Fruit fly (Drosophila melanogaster) whole organism, embryonic: Measurements from ENCODE around the gene Alp9.

ENCODE experiments used
- Antp ChIP-seq: fragments of 200-800 bp; sonication (Bioruptor generic); optimal IDR thresholded peaks from 3 replicates; lab custom pipeline; 2016; ENCODE audit warnings: missing biosample characterization, missing genetic modification characterization
- Awh ChIP-seq: fragments of 200-800 bp; sonication (Bioruptor generic); IDR thresholded peaks from 2 replicates; pipeline ENCODE4, ENCODE4 v1.3.6; 2022; ENCODE audit warnings: missing biosample characterization, missing genetic modification characterization
- CG11695 ChIP-seq: fragments of 200-800 bp; sonication (Bioruptor generic); IDR thresholded peaks from 3 replicates; pipeline ENCODE4 v1.3.6; 2022; ENCODE audit warnings: missing biosample characterization, missing genetic modification characterization
- CG12219 ChIP-seq: fragments of 200-800 bp; sonication (Bioruptor generic); optimal IDR thresholded peaks from 3 replicates; lab custom pipeline; 2018; ENCODE audit warnings: missing biosample characterization, mild to moderate bottlenecking, missing genetic modification characterization
- CG12659 ChIP-seq: fragments of 200-800 bp; sonication (Bioruptor generic); optimal IDR thresholded peaks from 3 replicates; lab custom pipeline; 2017; ENCODE audit warnings: mild to moderate bottlenecking, missing biosample characterization, missing genetic modification reagents, missing genetic modification characterization
- CG12942 ChIP-seq: fragments of 200-800 bp; sonication (Bioruptor generic); optimal IDR thresholded peaks from 3 replicates; lab custom pipeline; 2016; ENCODE audit warnings: missing biosample characterization, missing genetic modification characterization
- CG15514 ChIP-seq: fragments of 200-800 bp; sonication (Bioruptor generic); optimal IDR thresholded peaks from 3 replicates; lab custom pipeline; 2017; ENCODE audit warnings: missing biosample characterization, missing genetic modification characterization, mild to moderate bottlenecking, moderate library complexity, missing genetic modification reagents
- CG15601 ChIP-seq: fragments of 200-800 bp; sonication (Bioruptor generic); optimal IDR thresholded peaks from 3 replicates; lab custom pipeline; 2019; ENCODE audit warnings: missing biosample characterization, mild to moderate bottlenecking, missing genetic modification characterization, moderate library complexity
- CG16813 ChIP-seq: fragments of 200-800 bp; sonication (Bioruptor generic); IDR thresholded peaks from 3 replicates; pipeline ENCODE4 v1.3.6; 2022; ENCODE audit warnings: missing biosample characterization, missing genetic modification characterization; ENCODE audit not compliant: partially characterized antibody
- CG17186 ChIP-seq: fragments of 200-800 bp; sonication (Bioruptor generic); optimal IDR thresholded peaks from 3 replicates; lab custom pipeline; 2017; ENCODE audit warnings: missing biosample characterization, missing genetic modification reagents, missing genetic modification characterization
- CG17385 ChIP-seq: fragments of 200-800 bp; sonication (Bioruptor generic); optimal IDR thresholded peaks from 3 replicates; lab custom pipeline; 2018; ENCODE audit warnings: missing biosample characterization, mild to moderate bottlenecking, missing genetic modification characterization
- CG18011 ChIP-seq: fragments of 200-800 bp; sonication (Bioruptor generic); optimal IDR thresholded peaks from 2 replicates; lab custom pipeline; 2017; ENCODE audit warnings: missing biosample characterization, missing genetic modification characterization, mild to moderate bottlenecking, moderate library complexity, missing genotype
- CG2116 ChIP-seq: fragments of 200-800 bp; sonication (Bioruptor generic); optimal IDR thresholded peaks from 3 replicates; lab custom pipeline; 2018; ENCODE audit warnings: missing biosample characterization, mild to moderate bottlenecking, missing genetic modification characterization
- CG3281 ChIP-seq: fragments of 200-800 bp; sonication (Bioruptor generic); optimal IDR thresholded peaks from 3 replicates; lab custom pipeline; 2017; ENCODE audit warnings: missing biosample characterization, mild to moderate bottlenecking, missing genetic modification characterization
- CG6683 ChIP-seq: fragments of 200-800 bp; sonication (Bioruptor generic); optimal IDR thresholded peaks from 2 replicates; lab custom pipeline; 2017; ENCODE audit warnings: missing biosample characterization, mild to moderate bottlenecking, missing genetic modification characterization, missing genetic modification reagents
- CG7928 ChIP-seq: fragments of 200-800 bp; sonication (Bioruptor generic); optimal IDR thresholded peaks from 2 replicates; lab custom pipeline; 2017; ENCODE audit warnings: missing biosample characterization, mild to moderate bottlenecking, missing genetic modification characterization
- CG8924 ChIP-seq: fragments of 200-800 bp; optimal IDR thresholded peaks from 3 replicates; lab custom pipeline; 2019; ENCODE audit warnings: missing biosample characterization, mild to moderate bottlenecking, missing genetic modification characterization, moderate library complexity
- CG9727 ChIP-seq: fragments of 200-800 bp; sonication (Bioruptor generic); optimal IDR thresholded peaks from 3 replicates; lab custom pipeline; 2017; ENCODE audit warnings: missing biosample characterization, mild to moderate bottlenecking, missing genetic modification characterization
- CG9876 ChIP-seq: fragments of 200-800 bp; sonication (Bioruptor generic); optimal IDR thresholded peaks from 2 replicates; lab custom pipeline; 2016; ENCODE audit warnings: missing biosample characterization, missing genetic modification characterization
- CHES-1-like ChIP-seq: fragments of 200-800 bp; sonication (Bioruptor generic); optimal IDR thresholded peaks from 2 replicates; lab custom pipeline; 2016; ENCODE audit warnings: missing biosample characterization, missing genetic modification characterization
- CrebB ChIP-seq: fragments of 200-800 bp; sonication (Bioruptor generic); optimal IDR thresholded peaks from 3 replicates; lab custom pipeline; 2018; ENCODE audit warnings: missing biosample characterization, mild to moderate bottlenecking, missing genetic modification characterization
- ERR ChIP-seq: fragments of 200-800 bp; sonication (Bioruptor generic); optimal IDR thresholded peaks from 2 replicates; lab custom pipeline; 2016; ENCODE audit warnings: missing biosample characterization, missing genetic modification characterization
- Gug ChIP-seq: fragments of 200-800 bp; sonication (Bioruptor generic); IDR thresholded peaks from 4 replicates; pipeline ENCODE4 v1.3.6; 2022; ENCODE audit warnings: missing biosample characterization, missing genetic modification characterization
- HmgD ChIP-seq: fragments of 200-800 bp; sonication (Bioruptor generic); optimal IDR thresholded peaks from 3 replicates; lab custom pipeline; 2016; ENCODE audit warnings: missing biosample characterization, missing genetic modification characterization
- HmgZ ChIP-seq: fragments of 200-800 bp; sonication (Bioruptor generic); optimal IDR thresholded peaks from 2 replicates; lab custom pipeline; 2018; ENCODE audit warnings: missing biosample characterization, mild to moderate bottlenecking, missing genetic modification characterization
- Hr78 ChIP-seq, 2 experiments: fragments of 200-800 bp in 1 of 2; fragments of >200 bp in 1 of 2; sonication (Bioruptor generic) in 1 of 2; optimal IDR thresholded peaks; 2 replicates each; lab custom pipeline; 2017 to 2019; ENCODE audit warnings: missing biosample characterization in 2 of 2, missing genetic modification characterization in 2 of 2, mild to moderate bottlenecking in 1 of 2, moderate library complexity in 1 of 2
- NK7.1 ChIP-seq: fragments of 200-800 bp; sonication (Bioruptor generic); optimal IDR thresholded peaks from 3 replicates; lab custom pipeline; 2016; ENCODE audit warnings: missing biosample characterization, missing genetic modification characterization
- Opbp ChIP-seq: fragments of 200-800 bp; sonication (Bioruptor generic); IDR thresholded peaks from 3 replicates; pipeline ENCODE4 v1.3.6; 2022; ENCODE audit warnings: missing biosample characterization, missing genetic modification characterization; ENCODE audit not compliant: partially characterized antibody
- Rx ChIP-seq: fragments of 200-800 bp; sonication (Bioruptor generic); IDR thresholded peaks from 2 replicates; pipeline ENCODE4 v1.3.6; 2022; ENCODE audit warnings: missing biosample characterization, missing genetic modification characterization
- Side ChIP-seq: fragments of 200-800 bp; sonication (Bioruptor generic); optimal IDR thresholded peaks from 2 replicates; lab custom pipeline; 2016; ENCODE audit warnings: missing biosample characterization, missing genetic modification characterization
- Six4 ChIP-seq: fragments of 200-800 bp; sonication (Bioruptor generic); optimal IDR thresholded peaks from 2 replicates; lab custom pipeline; 2016; ENCODE audit warnings: missing biosample characterization, missing genetic modification characterization
- TFAM ChIP-seq: fragments of 200-800 bp; sonication (Bioruptor generic); optimal IDR thresholded peaks from 2 replicates; lab custom pipeline; 2017; ENCODE audit warnings: missing biosample characterization, missing genetic modification characterization, inconsistent platforms
- ab ChIP-seq: fragments of 200-800 bp; sonication (Bioruptor generic); optimal IDR thresholded peaks from 2 replicates; lab custom pipeline; 2016; ENCODE audit warnings: missing biosample characterization, missing genetic modification characterization
- ara ChIP-seq: fragments of 200-800 bp; sonication (Bioruptor generic); IDR thresholded peaks from 2 replicates; pipeline ENCODE4 v1.3.6; 2022; ENCODE audit warnings: missing biosample characterization, missing genetic modification characterization
- cato ChIP-seq: fragments of 200-800 bp; sonication (Bioruptor generic); optimal IDR thresholded peaks from 2 replicates; lab custom pipeline; 2016; ENCODE audit warnings: missing biosample characterization, missing genetic modification characterization, borderline replicate concordance
- dm ChIP-seq: fragments of 200-800 bp; sonication (Bioruptor generic); optimal IDR thresholded peaks from 3 replicates; lab custom pipeline; 2016; ENCODE audit warnings: missing biosample characterization, missing genetic modification characterization
- esg ChIP-seq: fragments of 200-800 bp; sonication (Bioruptor generic); conservative IDR thresholded peaks from 2 replicates; pipeline ENCODE4 v1.3.6; 2022; ENCODE audit warnings: missing biosample characterization, missing genetic modification characterization
- fd102C ChIP-seq: fragments of 200-800 bp; sonication (Bioruptor generic); optimal IDR thresholded peaks from 2 replicates; lab custom pipeline; 2018; ENCODE audit warnings: missing biosample characterization, mild to moderate bottlenecking, missing genetic modification characterization, moderate library complexity
- fu2 ChIP-seq: fragments of 200-800 bp; sonication (Bioruptor generic); optimal IDR thresholded peaks from 2 replicates; lab custom pipeline; 2016; ENCODE audit warnings: missing biosample characterization, missing genetic modification characterization
- gt ChIP-seq: fragments of 200-800 bp; sonication (Bioruptor generic); IDR thresholded peaks from 2 replicates; pipeline ENCODE4 v1.3.6; 2022; ENCODE audit warnings: missing biosample characterization, missing genetic modification characterization
- hkb ChIP-seq, 2 experiments: fragments of 200-800 bp in 1 of 2; fragments of >200 bp in 1 of 2; sonication (Bioruptor generic) in 1 of 2; IDR thresholded peaks in 1 of 2; optimal IDR thresholded peaks in 1 of 2; 2 replicates each; pipeline versions ENCODE4 v1.3.6 to Lab custom; 2017 to 2022; ENCODE audit warnings: missing biosample characterization in 1 of 2, missing genetic modification characterization in 1 of 2
- inv ChIP-seq: fragments of 200-800 bp; sonication (Bioruptor generic); IDR thresholded peaks from 2 replicates; pipeline ENCODE4 v1.3.6; 2022; ENCODE audit warnings: missing biosample characterization, missing genetic modification characterization; ENCODE audit not compliant: partially characterized antibody
- ken ChIP-seq: fragments of 200-800 bp; sonication (Bioruptor generic); IDR thresholded peaks from 3 replicates; pipeline ENCODE4 v1.3.6; 2022; ENCODE audit warnings: missing biosample characterization, missing genetic modification characterization
- pros ChIP-seq: fragments of 200-800 bp; sonication (Bioruptor generic); optimal IDR thresholded peaks from 3 replicates; lab custom pipeline; 2019; ENCODE audit warnings: missing biosample characterization, mild to moderate bottlenecking, missing genetic modification characterization, moderate library complexity
- salm ChIP-seq: fragments of 200-800 bp; sonication (Bioruptor generic); optimal IDR thresholded peaks from 2 replicates; lab custom pipeline; 2018; ENCODE audit warnings: missing biosample characterization, mild to moderate bottlenecking, missing genetic modification characterization
- sim ChIP-seq: fragments of 200-800 bp; sonication (Bioruptor generic); IDR thresholded peaks from 2 replicates; pipeline ENCODE4 v1.3.6; 2022; ENCODE audit warnings: missing biosample characterization, missing genetic modification characterization
- slbo ChIP-seq: fragments of 200-800 bp; sonication (Bioruptor generic); IDR thresholded peaks from 2 replicates; pipeline ENCODE4 v1.3.6; 2022; ENCODE audit warnings: missing biosample characterization, missing genetic modification characterization
- tio ChIP-seq: fragments of 200-800 bp; sonication (Bioruptor generic); optimal IDR thresholded peaks from 2 replicates; lab custom pipeline; 2017; ENCODE audit warnings: missing biosample characterization, missing genetic modification characterization, inconsistent platforms
- ttk ChIP-seq: fragments of 200-800 bp; sonication (Bioruptor generic); IDR thresholded peaks from 2 replicates; pipeline ENCODE4 v2.1.2; 2022; ENCODE audit warnings: missing biosample characterization, missing genetic modification characterization
- tx ChIP-seq: fragments of 200-800 bp; sonication (Bioruptor generic); optimal IDR thresholded peaks from 2 replicates; lab custom pipeline; 2016; ENCODE audit warnings: missing biosample characterization, missing genetic modification characterization

Alp9 gene

DNA sequence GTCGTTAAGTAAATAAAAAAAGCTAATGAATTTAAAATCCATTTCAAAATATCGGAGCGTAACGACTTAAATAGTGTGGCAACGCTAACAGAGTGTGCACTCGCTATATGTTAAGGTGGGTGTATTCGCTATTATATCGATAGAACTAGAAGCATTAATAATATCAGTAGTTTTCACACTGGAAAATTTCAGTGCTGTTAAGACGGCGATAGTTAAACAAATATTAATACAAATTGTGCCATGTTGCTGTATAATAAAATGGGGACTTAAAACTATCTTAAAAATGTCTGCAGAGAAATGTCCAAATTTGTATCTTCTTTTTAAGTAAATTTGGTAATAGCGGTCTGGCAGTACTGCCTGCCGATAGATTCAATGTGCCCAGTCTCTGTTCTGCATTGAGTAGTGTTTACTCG, 12.0 kb upstream of the Alp9 start (continued):
- TF ChIP-seq esg (GFP tag; lab: Robert Waterston, UW) (peak; percentile 92), Awh (GFP tag; lab: Robert Waterston, UW) (peak; percentile 83), cato (GFP tag; lab: Kevin White, UChicago) (peak; percentile 72), fu2 (GFP tag; lab: Kevin White, UChicago) (peak; percentile 87), CG3281 (GFP tag; lab: Kevin White, UChicago) (no peak), CG15601 (no peak), ken (GFP tag; lab: Robert Waterston, UW) (peak; percentile 93), ab (GFP tag; lab: Kevin White, UChicago) (peak; percentile 84), CG18011 (peak; percentile 67), Hr78 (GFP tag; optimal IDR thresholded peaks at IDR 0.05; lab: Kevin White, UChicago) (no peak), NK7.1 (GFP tag; lab: Kevin White, UChicago) (peak; percentile 71), CrebB (peak; percentile 52), ttk (peak; percentile 89), CG6683 (no peak), CG12659 (GFP tag; lab: Kevin White, UChicago) (peak; percentile 85), CG9876 (GFP tag; lab: Kevin White, UChicago) (peak; percentile 78), CG9727 (GFP tag; lab: Kevin White, UChicago) (peak; percentile 78), dm (GFP tag; lab: Kevin White, UChicago) (peak; percentile 82), Side (GFP tag; lab: Kevin White, UChicago) (peak; percentile 78), slbo (GFP tag; lab: Robert Waterston, UW) (peak; percentile 96), CG17186 (GFP tag; lab: Kevin White, UChicago) (peak; percentile 60), HmgD (GFP tag; lab: Kevin White, UChicago) (peak; percentile 87), CG2116 (GFP tag; lab: Kevin White, UChicago) (peak; percentile 83), fd102C (GFP tag; lab: Kevin White, UChicago) (no peak), Antp (GFP tag; lab: Kevin White, UChicago) (peak; percentile 85), HmgZ (tag; lab: Kevin White, UChicago) (peak; percentile 88), CHES-1-like (GFP tag; lab: Kevin White, UChicago) (peak; percentile 91), CG16813 (GFP tag; lab: Robert Waterston, UW) (peak; percentile 88), hkb (optimal IDR thresholded peaks at IDR 0.05; lab: Kevin White, UChicago) (no peak), hkb (GFP tag; IDR thresholded peaks at IDR 0.05; lab: Robert Waterston, UW) (peak; percentile 76), tx (GFP tag; lab: Kevin White, UChicago) (peak; percentile 91), inv (GFP tag; lab: Robert Waterston, UW) (peak; percentile 82), CG8924 (tag; lab: Kevin White, UChicago) (peak; percentile 80), tio (GFP tag; lab: Kevin White, UChicago) (peak; percentile 68), CG17385 (peak; percentile 61), CG15514 (peak; percentile 90), Six4 (GFP tag; lab: Kevin White, UChicago) (peak; percentile 72), Rx (GFP tag; lab: Robert Waterston, UW) (peak; percentile 92), CG11695 (peak; percentile 55; the same call in 1 of the 3 replicates), pros (GFP tag; lab: Kevin White, UChicago) (no peak), Opbp (peak; percentile 74), ara (GFP tag; lab: Robert Waterston, UW) (peak; percentile 77), CG7928 (GFP tag; lab: Kevin White, UChicago) (peak; percentile 52), ERR (peak; percentile 82), Gug (peak; percentile 91), CG12942 (GFP tag; lab: Kevin White, UChicago) (peak; percentile 85), TFAM (no peak), salm (no peak), sim (GFP tag; lab: Robert Waterston, UW) (peak; percentile 40; the same call in 1 of the 2 replicates), gt (GFP tag; lab: Robert Waterston, UW) (peak; percentile 81), CG12219 (GFP tag; lab: Kevin White, UChicago) (peak; percentile 37)
